Worm (Caenorhabditis elegans): ENCODE results near the gene pqn-89.

Gene pqn-89

ce11 chrIV:6473140-6473539 lies 33.4 kb upstream of the pqn-89 start, which contains the start of gene Y73B6BL.27:
Y73B6BL.27 (minus strand) TSS chrIV:6473240.
- TF ChIP-seq madf-5 (GFP tag; IDR thresholded peaks at IDR 0.05) (no peak), mdt-29 (GFP tag; IDR thresholded peaks at IDR 0.05) (no peak), ZK546.5 (tag; optimal IDR thresholded peaks at IDR 0.05) (no peak), snpc-1.2 (GFP tag; IDR thresholded peaks at IDR 0.05) (no peak), mes-2 (tag; optimal IDR thresholded peaks at IDR 0.05; ENCODE audit: poor library complexity, severe bottlenecking) (no peak), daf-12 (tag; optimal IDR thresholded peaks at IDR 0.05) (no peak), ceh-62 (tag; optimal IDR thresholded peaks at IDR 0.05) (no peak)

ce11 chrIV:6474751-6475150 lies 31.8 kb upstream of the pqn-89 start:
- TF ChIP-seq nhr-77 (tag; optimal IDR thresholded peaks at IDR 0.05) (no peak), madf-5 (GFP tag; IDR thresholded peaks at IDR 0.05) (no peak), ZK546.5 (tag; optimal IDR thresholded peaks at IDR 0.05) (no peak), fkh-10 (GFP tag; optimal IDR thresholded peaks at IDR 0.05) (no peak), daf-16 (GFP tag; optimal IDR thresholded peaks at IDR 0.05) (peak in 1 of 2 experiments; percentile 12), daf-16 (tag; optimal IDR thresholded peaks at IDR 0.05) (peak; percentile 86), rbr-2 (tag; optimal IDR thresholded peaks at IDR 0.05) (peak; percentile 29), F44E2.7 (GFP tag; IDR thresholded peaks at IDR 0.05) (no peak), nhr-11 (tag; optimal IDR thresholded peaks at IDR 0.05) (peak; percentile 17), tag-97 (GFP tag; IDR thresholded peaks at IDR 0.05) (no peak), dpl-1 (GFP tag; optimal IDR thresholded peaks at IDR 0.05) (peak; percentile 6), lsy-2 (tag; optimal IDR thresholded peaks at IDR 0.05) (peak in 1 of 2 experiments; percentile 64), ces-1 (GFP tag; optimal IDR thresholded peaks at IDR 0.05) (no peak), egl-27 (tag; optimal IDR thresholded peaks at IDR 0.05) (no peak), ceh-32 (tag; optimal IDR thresholded peaks at IDR 0.05; ENCODE audit: poor library complexity) (no peak), pqm-1 (tag; optimal IDR thresholded peaks at IDR 0.05) (no peak), dve-1 (tag; optimal IDR thresholded peaks at IDR 0.05; ENCODE audit: insufficient read depth) (peak; percentile 32), madf-9 (GFP tag; conservative IDR thresholded peaks at IDR 0.05) (no peak), hlh-30 (tag; optimal IDR thresholded peaks at IDR 0.05; ENCODE audit: insufficient read depth) (peak; percentile 9), hlh-11 (tag; optimal IDR thresholded peaks at IDR 0.05) (no peak), vab-7 (GFP tag; IDR thresholded peaks at IDR 0.05) (no peak), nhr-10 (tag; optimal IDR thresholded peaks at IDR 0.05) (no peak), nhr-102 (tag; optimal IDR thresholded peaks at IDR 0.05) (no peak), zip-2 (tag; optimal IDR thresholded peaks at IDR 0.05) (no peak), mep-1 (tag; optimal IDR thresholded peaks at IDR 0.05) (peak; percentile 44), aly-2 (tag; optimal IDR thresholded peaks at IDR 0.05) (no peak)

- no peak for TF ChIP-seq ceh-20 (GFP tag; IDR thresholded peaks at IDR 0.05)
- TF ChIP-seq fos-1 (tag; optimal IDR thresholded peaks at IDR 0.05), result no peak
These were observed 26.3 kb upstream of the pqn-89 start, which contains the start of gene tyr-6 for ce11 chrIV:6480221-6480620. tyr-6 (plus strand) TSS chrIV:6480521.

DNA sequence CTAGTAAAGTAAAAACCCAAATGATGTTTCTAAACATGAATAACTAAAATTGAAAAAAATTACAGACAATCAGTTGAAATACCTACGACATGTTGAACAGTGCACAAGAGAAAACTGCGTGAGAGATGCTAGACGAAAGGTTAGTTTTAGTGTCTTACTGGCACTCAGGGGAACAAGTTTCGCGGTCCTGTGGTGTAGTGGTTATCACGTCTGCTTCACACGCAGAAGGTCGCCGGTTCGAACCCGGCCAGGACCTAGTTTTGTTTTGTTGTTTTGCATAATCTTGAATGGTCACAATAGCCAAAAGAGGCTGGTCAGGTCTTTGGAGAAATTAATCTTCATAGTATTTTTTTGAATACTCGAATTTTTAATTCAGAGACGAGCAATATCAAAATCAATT lies 25.5 kb upstream of the pqn-89 start:
- TF ChIP-seq zip-11 (GFP tag; IDR thresholded peaks at IDR 0.05) (0 out of 2 replicates have a peak, but pooled peaks have one; percentile 41), ceh-28 (tag; optimal IDR thresholded peaks at IDR 0.05) (no peak), nhr-102 (tag; optimal IDR thresholded peaks at IDR 0.05) (peak; percentile 43), ceh-44 (GFP tag; IDR thresholded peaks at IDR 0.05) (peak; percentile 47; the same call in 1 of the 2 replicates), F49E8.2 (tag; optimal IDR thresholded peaks at IDR 0.05; ENCODE audit: borderline replicate concordance) (peak; percentile 36), nhr-48 (tag; optimal IDR thresholded peaks at IDR 0.05) (peak; percentile 6), unc-130 (GFP tag; optimal IDR thresholded peaks at IDR 0.05) (peak; percentile 30), hmg-1.1 (GFP tag; IDR thresholded peaks at IDR 0.05) (peak; percentile 74), mep-1 (tag; optimal IDR thresholded peaks at IDR 0.05) (peak; percentile 65), duxl-1 (tag; optimal IDR thresholded peaks at IDR 0.05; ENCODE audit: poor library complexity) (peak; percentile 75), gei-8 (GFP tag; optimal IDR thresholded peaks at IDR 0.05) (peak; percentile 32), aly-2 (tag; optimal IDR thresholded peaks at IDR 0.05) (no peak), ZK337.2 (GFP tag; IDR thresholded peaks at IDR 0.05) (peak; percentile 78), nhr-237 (tag; optimal IDR thresholded peaks at IDR 0.05) (no peak), hif-1 (tag; optimal IDR thresholded peaks at IDR 0.05) (peak in 1 of 2 experiments; percentile 12), ceh-20 (GFP tag; IDR thresholded peaks at IDR 0.05) (0 out of 2 replicates have a peak, but pooled peaks have one; percentile 24), egl-27 (tag; optimal IDR thresholded peaks at IDR 0.05) (no peak), spr-1 (tag; optimal IDR thresholded peaks at IDR 0.05) (peak; percentile 54), lin-38 (GFP tag; IDR thresholded peaks at IDR 0.05) (peak; percentile 78)
